Fruit fly (Drosophila melanogaster) whole organism, prepupa: Measurements from ENCODE around the gene CG8509.

Source experiments
- Blimp-1 ChIP-seq: fragments of 200-800 bp; sonication (Bioruptor generic); optimal IDR thresholded peaks from 3 replicates; lab custom pipeline; 2017; ENCODE audit warnings: missing biosample characterization, missing genetic modification characterization, mild to moderate bottlenecking, moderate library complexity, missing genetic modification reagents
- CG11294 ChIP-seq: fragments of 200-800 bp; sonication (Bioruptor generic); IDR thresholded peaks from 2 replicates; pipeline ENCODE4 v1.3.6; 2022; ENCODE audit warnings: missing biosample characterization, missing genetic modification characterization
- CG11902 ChIP-seq: fragments of 200-800 bp; sonication (Bioruptor generic); optimal IDR thresholded peaks from 3 replicates; lab custom pipeline; 2016; ENCODE audit warnings: missing biosample characterization, missing genetic modification characterization
- CG15336 ChIP-seq: fragments of 200-800 bp; sonication (Bioruptor generic); IDR thresholded peaks from 2 replicates; pipeline ENCODE4 v1.3.6; 2022; ENCODE audit warnings: missing biosample characterization, missing genetic modification characterization
- CG1621 ChIP-seq: fragments of 200-800 bp; sonication (Bioruptor generic); optimal IDR thresholded peaks from 3 replicates; lab custom pipeline; 2018; ENCODE audit warnings: missing biosample characterization, mild to moderate bottlenecking, missing genetic modification characterization
- CG16779 ChIP-seq: fragments of 200-800 bp; sonication (Bioruptor generic); optimal IDR thresholded peaks from 3 replicates; lab custom pipeline; 2017; ENCODE audit warnings: missing biosample characterization, mild to moderate bottlenecking, missing genetic modification characterization
- CG3032 ChIP-seq: fragments of 200-800 bp; optimal IDR thresholded peaks from 2 replicates; lab custom pipeline; 2019; ENCODE audit warnings: missing biosample characterization, mild to moderate bottlenecking, missing genetic modification characterization, moderate library complexity
- CG31627 ChIP-seq: fragments of 200-800 bp; sonication (Bioruptor generic); optimal IDR thresholded peaks from 3 replicates; lab custom pipeline; 2016; ENCODE audit warnings: missing biosample characterization, missing genetic modification characterization
- CG34406 ChIP-seq: fragments of 200-800 bp; sonication (Bioruptor generic); optimal IDR thresholded peaks from 3 replicates; lab custom pipeline; 2016; ENCODE audit warnings: missing biosample characterization, missing genetic modification characterization
- CG6808 ChIP-seq: fragments of 200-800 bp; sonication (Bioruptor generic); optimal IDR thresholded peaks from 3 replicates; lab custom pipeline; 2017; ENCODE audit warnings: missing biosample characterization, missing genetic modification characterization, mild to moderate bottlenecking, moderate library complexity, missing genetic modification reagents
- CG8119 ChIP-seq: fragments of 200-800 bp; sonication (Bioruptor generic); IDR thresholded peaks from 3 replicates; pipeline ENCODE4 v1.3.6; 2022; ENCODE audit warnings: missing biosample characterization, missing genetic modification characterization
- CG8319 ChIP-seq: fragments of 200-800 bp; sonication (Bioruptor generic); optimal IDR thresholded peaks from 3 replicates; lab custom pipeline; 2016; ENCODE audit warnings: missing biosample characterization, missing genetic modification characterization
- CG8632 ChIP-seq: fragments of 200-800 bp; sonication (Bioruptor generic); optimal IDR thresholded peaks from 3 replicates; lab custom pipeline; 2016; ENCODE audit warnings: missing biosample characterization, missing genetic modification characterization
- CG9139 ChIP-seq: fragments of 200-800 bp; sonication (Bioruptor generic); optimal IDR thresholded peaks from 3 replicates; lab custom pipeline; 2017; ENCODE audit warnings: missing biosample characterization, mild to moderate bottlenecking, missing genetic modification characterization
- Eip75B ChIP-seq: fragments of 200-800 bp; sonication (Bioruptor generic); optimal IDR thresholded peaks from 3 replicates; lab custom pipeline; 2016; ENCODE audit warnings: missing biosample characterization, missing genetic modification characterization
- Eip78C ChIP-seq: fragments of 200-800 bp; sonication (Bioruptor generic); peaks from one replicate; lab custom pipeline; 2016; ENCODE audit warnings: missing biosample characterization, missing genetic modification characterization
- Ets21C ChIP-seq: fragments of 200-800 bp; sonication (Bioruptor generic); optimal IDR thresholded peaks from 3 replicates; lab custom pipeline; 2016; ENCODE audit warnings: missing biosample characterization, missing genetic modification characterization
- Gug ChIP-seq: fragments of 200-800 bp; sonication (Bioruptor generic); IDR thresholded peaks from 2 replicates; pipeline ENCODE4 v1.3.6; 2022; ENCODE audit warnings: missing biosample characterization, missing genetic modification characterization
- Hr38 ChIP-seq: sonication (Bioruptor generic); optimal IDR thresholded peaks from 2 replicates; lab custom pipeline; 2016; ENCODE audit warnings: missing biosample characterization, missing genetic modification characterization
- Hr39 ChIP-seq: fragments of 200-800 bp; sonication (Bioruptor generic); optimal IDR thresholded peaks from 2 replicates; lab custom pipeline; 2016; ENCODE audit warnings: missing biosample characterization, missing genetic modification characterization
- Hr4 ChIP-seq: fragments of 200-800 bp; sonication (Bioruptor generic); optimal IDR thresholded peaks from 3 replicates; lab custom pipeline; 2016; ENCODE audit warnings: missing biosample characterization, missing genetic modification characterization
- Lpt ChIP-seq: fragments of 200-800 bp; sonication (Bioruptor generic); optimal IDR thresholded peaks from 3 replicates; lab custom pipeline; 2016; ENCODE audit warnings: missing biosample characterization, missing genetic modification characterization
- achi ChIP-seq: fragments of 200-800 bp; sonication (Bioruptor generic); optimal IDR thresholded peaks from 3 replicates; lab custom pipeline; 2016; ENCODE audit warnings: missing biosample characterization, missing genetic modification characterization
- acj6 ChIP-seq: fragments of 200-800 bp; sonication (Bioruptor generic); optimal IDR thresholded peaks from 3 replicates; lab custom pipeline; 2016; ENCODE audit warnings: missing biosample characterization, missing genetic modification characterization
- dsx ChIP-seq: fragments of 200-800 bp; optimal IDR thresholded peaks from 3 replicates; lab custom pipeline; 2019; ENCODE audit warnings: missing biosample characterization, mild to moderate bottlenecking, missing genetic modification characterization, moderate library complexity; ENCODE audit not compliant: poor library complexity, severe bottlenecking
- eg ChIP-seq: fragments of 200-800 bp; sonication (Bioruptor generic); IDR thresholded peaks from 3 replicates; pipeline ENCODE4 v1.3.6; 2022; ENCODE audit warnings: missing biosample characterization, missing genetic modification characterization
- fd59A ChIP-seq: fragments of 200-800 bp; sonication (Bioruptor generic); optimal IDR thresholded peaks from 2 replicates; lab custom pipeline; 2017; ENCODE audit warnings: missing biosample characterization, mild to moderate bottlenecking, missing genetic modification characterization, missing genetic modification reagents
- fd85E ChIP-seq: fragments of 200-800 bp; sonication (Bioruptor generic); optimal IDR thresholded peaks from 3 replicates; lab custom pipeline; 2016; ENCODE audit warnings: missing biosample characterization, missing genetic modification characterization
- fkh ChIP-seq: fragments of 200-800 bp; sonication (Bioruptor generic); optimal IDR thresholded peaks from 3 replicates; lab custom pipeline; 2017; ENCODE audit warnings: missing biosample characterization, mild to moderate bottlenecking, missing genetic modification characterization, moderate library complexity
- lz ChIP-seq: fragments of 200-800 bp; sonication (Bioruptor generic); optimal IDR thresholded peaks from 3 replicates; lab custom pipeline; 2016; ENCODE audit warnings: missing biosample characterization, missing genetic modification characterization
- net ChIP-seq: fragments of 200-800 bp; sonication (Bioruptor generic); optimal IDR thresholded peaks from 3 replicates; lab custom pipeline; 2016; ENCODE audit warnings: missing biosample characterization, missing genetic modification characterization
- pdm3 ChIP-seq: fragments of 200-800 bp; sonication (Bioruptor generic); optimal IDR thresholded peaks from 3 replicates; lab custom pipeline; 2016; ENCODE audit warnings: missing biosample characterization, missing genetic modification characterization
- salr ChIP-seq, 2 experiments: fragments of 200-800 bp; sonication (Bioruptor generic); optimal IDR thresholded peaks; 3 replicates each; lab custom pipeline; 2016 to 2018; ENCODE audit warnings: missing biosample characterization in 2 of 2, missing genetic modification characterization in 2 of 2, mild to moderate bottlenecking in 1 of 2
- spab ChIP-seq: fragments of 200-800 bp; sonication (Bioruptor generic); optimal IDR thresholded peaks from 2 replicates; lab custom pipeline; 2017; ENCODE audit warnings: missing biosample characterization, mild to moderate bottlenecking, missing genetic modification characterization, missing genetic modification reagents
- svp ChIP-seq: fragments of 200-800 bp; sonication (Bioruptor generic); peaks from one replicate; lab custom pipeline; 2016; ENCODE audit warnings: missing biosample characterization, missing genetic modification characterization
- topi ChIP-seq: fragments of 200-800 bp; sonication (Bioruptor generic); optimal IDR thresholded peaks from 3 replicates; lab custom pipeline; 2016; ENCODE audit warnings: missing biosample characterization, missing genetic modification characterization

CG8509 gene

DNA sequence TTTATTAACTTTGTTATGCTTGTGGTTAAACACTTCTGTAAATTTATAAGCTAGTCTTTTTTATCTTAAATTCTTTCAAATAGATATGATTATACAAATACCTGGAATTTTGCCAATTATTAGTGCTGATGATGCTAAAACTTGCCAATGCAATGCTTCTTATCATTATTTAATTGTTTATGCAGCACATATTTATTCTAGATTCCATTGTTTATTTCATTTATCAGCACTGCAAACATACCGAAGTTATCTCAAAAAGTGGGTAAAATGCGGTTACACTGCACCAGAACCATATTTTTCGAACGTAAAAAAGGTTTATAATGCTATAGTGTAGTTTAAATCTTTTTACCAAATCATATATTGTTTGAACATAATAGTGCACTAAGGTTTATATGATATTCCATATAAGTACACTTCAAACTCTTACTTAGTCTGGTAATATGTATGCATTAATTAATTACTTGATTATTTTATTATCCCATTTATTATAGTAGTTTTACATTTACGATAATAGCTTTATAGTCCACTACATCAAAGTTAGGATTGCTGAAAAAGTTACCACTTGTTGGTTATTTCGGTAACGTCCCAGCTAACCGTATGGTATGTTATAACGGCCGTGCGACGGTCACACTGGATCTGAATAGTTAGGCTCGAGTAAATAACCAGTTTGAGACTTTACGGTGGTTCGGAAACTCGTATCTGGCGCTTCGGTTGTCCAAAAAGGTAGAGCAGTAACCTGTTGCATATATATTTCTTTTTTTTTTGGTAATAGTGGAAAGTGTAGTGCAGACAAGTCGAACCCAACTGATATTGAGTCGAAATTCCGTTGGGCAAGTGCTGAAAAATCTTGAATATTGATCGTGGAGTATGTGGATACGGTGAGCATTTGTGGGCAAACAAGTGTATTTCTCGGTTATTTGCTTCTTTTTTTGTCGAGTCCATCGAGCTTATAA lies 20.8 kb upstream of the CG8509 start, which contains the start of gene Rhp (continued):
- TF ChIP-seq CG31627 (GFP tag; lab: Kevin White, UChicago) (no peak), CG15336 (no peak), fd85E (GFP tag; lab: Kevin White, UChicago) (peak; percentile 34), eg (peak; percentile 47; the same call in 1 of the 3 replicates), CG8632 (GFP tag; lab: Kevin White, UChicago) (peak; percentile 76), Ets21C (GFP tag; lab: Kevin White, UChicago) (no peak), Blimp-1 (GFP tag; lab: Kevin White, UChicago) (peak; percentile 34), lz (peak; percentile 40), CG1621 (peak; percentile 55), achi (peak; percentile 31), CG16779 (tag; lab: Kevin White, UChicago) (no peak), Hr39 (GFP tag; lab: Kevin White, UChicago) (no peak), salr (GFP tag; optimal IDR thresholded peaks at IDR 0.05; lab: Kevin White, UChicago) (no peak), Eip75B (GFP tag; lab: Kevin White, UChicago) (peak; percentile 40), acj6 (GFP tag; lab: Kevin White, UChicago) (peak; percentile 46), fkh (GFP tag; lab: Kevin White, UChicago) (peak; percentile 64), fd59A (no peak), CG11294 (no peak), pdm3 (GFP tag; lab: Kevin White, UChicago) (peak; percentile 60), CG6808 (GFP tag; lab: Kevin White, UChicago) (peak; percentile 79), CG8119 (peak; percentile 29; the same call in 1 of the 3 replicates), CG3032 (peak; percentile 48), Lpt (no peak), dsx (peak; percentile 47), CG34406 (GFP tag; lab: Kevin White, UChicago) (peak; percentile 60), topi (GFP tag; lab: Kevin White, UChicago) (peak; percentile 46), Hr4 (GFP tag; lab: Kevin White, UChicago) (no peak), CG8319 (peak; percentile 22), spab (GFP tag; lab: Kevin White, UChicago) (no peak), svp (GFP tag; lab: Kevin White, UChicago) (no peak), Gug (GFP tag; lab: Robert Waterston, UW) (no peak), Hr38 (no peak), net (GFP tag; lab: Kevin White, UChicago) (no peak), Eip78C (GFP tag; lab: Kevin White, UChicago) (peak; percentile 43), CG9139 (GFP tag; lab: Kevin White, UChicago) (peak; percentile 69), CG11902 (GFP tag; lab: Kevin White, UChicago) (no peak)

DNA sequence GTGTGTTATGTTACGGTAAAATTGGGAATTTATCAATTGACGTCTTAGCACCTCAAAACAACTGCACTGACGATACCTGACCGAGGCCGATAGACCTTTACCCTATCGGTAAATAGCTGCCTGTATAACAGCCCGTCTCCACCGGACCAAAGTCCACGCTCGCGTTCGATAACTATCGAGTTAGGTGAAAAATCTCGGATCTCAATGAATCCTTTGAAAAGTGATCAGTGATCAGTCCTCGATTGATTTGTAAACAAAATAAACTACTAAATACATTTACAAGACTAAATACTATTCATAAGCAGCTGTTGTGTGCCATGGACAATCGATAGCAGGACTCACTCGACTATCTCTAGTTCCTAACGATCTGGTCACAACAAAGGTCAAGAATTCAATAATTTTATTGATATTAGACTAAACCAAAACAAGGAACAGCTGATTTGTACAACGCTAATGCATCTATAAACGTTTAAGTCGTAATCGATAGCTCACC lies 13.4 kb upstream of the CG8509 start, which contains the start of gene sordd1:
Gene sordd1, minus strand, starts transcription at position 78 of the 493 bp plus-strand sequence.
- TF ChIP-seq Eip78C (GFP tag; lab: Kevin White, UChicago): peak; percentile 16

DNA sequence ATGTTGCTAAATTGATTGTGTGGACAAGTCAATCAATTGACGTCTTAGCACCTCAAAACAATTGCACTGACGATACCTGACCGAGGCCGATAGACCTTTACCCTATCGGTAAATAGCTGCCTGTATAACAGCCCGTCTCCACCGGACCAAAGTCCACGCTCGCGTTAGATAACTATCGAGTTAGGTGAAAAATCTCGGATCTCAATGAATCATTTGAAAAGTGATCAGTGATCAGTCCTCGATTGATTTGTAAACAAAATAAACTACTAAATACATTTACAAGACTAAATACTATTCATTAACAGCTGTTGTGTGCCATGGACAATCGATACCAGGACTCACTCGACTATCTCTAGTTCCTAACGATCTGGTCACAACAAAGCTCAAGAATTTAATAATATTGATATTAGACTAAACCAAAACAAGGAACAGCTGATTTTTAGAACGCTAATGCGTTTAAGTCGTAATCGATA lies 10.2 kb upstream of the CG8509 start, which contains the start of the genes sordd2 and CG15602:
Gene sordd2, minus strand, starts transcription at position 78 of the 473 bp plus-strand sequence.
Gene CG15602, plus strand, starts transcription at position 342 of the 473 bp plus-strand sequence.
- 0 out of 3 replicates have a peak, but pooled peaks have one; percentile 44 for TF ChIP-seq eg
- TF ChIP-seq Eip78C (GFP tag; lab: Kevin White, UChicago): peak; percentile 23
- TF ChIP-seq svp (GFP tag; lab: Kevin White, UChicago): peak; percentile 84
